Worm (Caenorhabditis elegans) whole organism, late embryonic: ENCODE results near the gene ZK84.2.

Source experiments
- C08G9.2 ChIP-seq: sonication (generic microtip); optimal IDR thresholded peaks from 2 replicates; lab custom pipeline; 2016; ENCODE audit warnings: mild to moderate bottlenecking, missing genetic modification characterization, moderate library complexity, missing compliant biosample characterization
- K02D7.2 ChIP-seq: sonication (generic microtip); optimal IDR thresholded peaks from 2 replicates; lab custom pipeline; 2017; ENCODE audit warnings: mild to moderate bottlenecking, missing genetic modification characterization, missing compliant biosample characterization
- K09A11.1 ChIP-seq: sonication (generic microtip); optimal IDR thresholded peaks from 2 replicates; lab custom pipeline; 2017; ENCODE audit warnings: antibody characterized with exemption, mild to moderate bottlenecking, missing genetic modification characterization, missing compliant biosample characterization; ENCODE audit not compliant: insufficient read depth
- Y22D7AL.16 ChIP-seq: sonication (generic microtip); optimal IDR thresholded peaks from 2 replicates; lab custom pipeline; 2016; ENCODE audit warnings: missing genetic modification characterization, missing compliant biosample characterization
- ahr-1 ChIP-seq: sonication (generic microtip); optimal IDR thresholded peaks from 2 replicates; lab custom pipeline; 2016; ENCODE audit warnings: missing genetic modification characterization, missing compliant biosample characterization
- ceh-14 ChIP-seq: sonication (generic microtip); optimal IDR thresholded peaks from 2 replicates; lab custom pipeline; 2016; ENCODE audit warnings: missing genotype, missing genetic modification characterization, missing compliant biosample characterization
- ceh-18 ChIP-seq: sonication (generic microtip); optimal IDR thresholded peaks from 2 replicates; lab custom pipeline; 2016; ENCODE audit warnings: missing genetic modification characterization, missing compliant biosample characterization
- ceh-19 ChIP-seq: fragments of 200-800 bp; sonication (Bioruptor generic); optimal IDR thresholded peaks from 2 replicates; lab custom pipeline; 2018; ENCODE audit warnings: mild to moderate bottlenecking, missing genetic modification characterization, missing compliant biosample characterization
- ceh-2 ChIP-seq: sonication (generic microtip); optimal IDR thresholded peaks from 2 replicates; lab custom pipeline; 2016; ENCODE audit warnings: missing genotype, missing genetic modification characterization, missing compliant biosample characterization
- ceh-22 ChIP-seq: sonication (generic microtip); optimal IDR thresholded peaks from 2 replicates; lab custom pipeline; 2017; ENCODE audit warnings: missing biosample characterization, missing genetic modification characterization
- ceh-30 ChIP-seq: fragments of 150-350 bp; optimal IDR thresholded peaks from 2 replicates; lab custom pipeline; 2014; ENCODE audit warnings: missing biosample characterization, missing genetic modification characterization
- ceh-31 ChIP-seq: sonication (generic microtip); optimal IDR thresholded peaks from 2 replicates; lab custom pipeline; 2016; ENCODE audit warnings: missing genetic modification characterization, missing compliant biosample characterization
- ceh-34 ChIP-seq: sonication (generic microtip); optimal IDR thresholded peaks from 2 replicates; lab custom pipeline; 2016; ENCODE audit warnings: mild to moderate bottlenecking, missing genetic modification characterization, missing compliant biosample characterization
- ceh-45 ChIP-seq: fragments of 200-800 bp; sonication (Bioruptor generic); IDR thresholded peaks from 2 replicates; pipeline ENCODE4 v1.3.6; 2022; ENCODE audit warnings: missing genetic modification reagents, missing genetic modification characterization, missing compliant biosample characterization
- ceh-6 ChIP-seq: fragments of 200-800 bp; sonication (Bioruptor generic); optimal IDR thresholded peaks from 2 replicates; lab custom pipeline; 2018; ENCODE audit warnings: mild to moderate bottlenecking, missing genetic modification characterization, missing compliant biosample characterization
- dmd-4 ChIP-seq: sonication (generic microtip); optimal IDR thresholded peaks from 2 replicates; lab custom pipeline; 2016; ENCODE audit warnings: borderline replicate concordance, missing genetic modification characterization, missing compliant biosample characterization
- dve-1 ChIP-seq: sonication (generic microtip); optimal IDR thresholded peaks from 2 replicates; lab custom pipeline; 2017; ENCODE audit warnings: antibody characterized with exemption, mild to moderate bottlenecking, missing genetic modification characterization, missing compliant biosample characterization
- elt-2 ChIP-seq: sonication (generic microtip); optimal IDR thresholded peaks from 2 replicates; lab custom pipeline; 2016; ENCODE audit warnings: missing genetic modification reagents, missing genetic modification characterization, missing compliant biosample characterization
- elt-4 ChIP-seq: sonication (generic microtip); optimal IDR thresholded peaks from 2 replicates; lab custom pipeline; 2016; ENCODE audit warnings: missing genetic modification characterization, missing compliant biosample characterization
- ets-4 ChIP-seq: sonication (generic microtip); optimal IDR thresholded peaks from 2 replicates; lab custom pipeline; 2016; ENCODE audit warnings: missing genetic modification characterization, missing compliant biosample characterization
- fax-1 ChIP-seq: sonication (generic microtip); optimal IDR thresholded peaks from 2 replicates; lab custom pipeline; 2016; ENCODE audit warnings: missing genotype, missing genetic modification characterization, missing compliant biosample characterization
- hlh-15 ChIP-seq: sonication (generic microtip); optimal IDR thresholded peaks from 2 replicates; lab custom pipeline; 2016; ENCODE audit warnings: missing genetic modification characterization, missing compliant biosample characterization
- hlh-6 ChIP-seq: sonication (generic microtip); optimal IDR thresholded peaks from 2 replicates; lab custom pipeline; 2016; ENCODE audit warnings: missing genotype, missing genetic modification characterization, missing compliant biosample characterization
- hlh-8 ChIP-seq: sonication (generic microtip); optimal IDR thresholded peaks from 2 replicates; lab custom pipeline; 2016; ENCODE audit warnings: missing genotype, missing genetic modification characterization, missing compliant biosample characterization
- lim-6 ChIP-seq: sonication (generic microtip); optimal IDR thresholded peaks from 2 replicates; lab custom pipeline; 2016; ENCODE audit warnings: missing genetic modification characterization, missing compliant biosample characterization
- lin-11 ChIP-seq: fragments of 200-800 bp; sonication (Bioruptor generic); optimal IDR thresholded peaks from 2 replicates; lab custom pipeline; 2018; ENCODE audit warnings: mild to moderate bottlenecking, missing genetic modification characterization, missing compliant biosample characterization
- mec-3 ChIP-seq: sonication (generic microtip); optimal IDR thresholded peaks from 2 replicates; lab custom pipeline; 2016; ENCODE audit warnings: borderline replicate concordance, missing genetic modification characterization, missing compliant biosample characterization
- nhr-11 ChIP-seq: fragments of 150-350 bp; optimal IDR thresholded peaks from 2 replicates; lab custom pipeline; 2014; ENCODE audit warnings: missing biosample characterization, missing genetic modification characterization
- npax-4 ChIP-seq: sonication (generic microtip); optimal IDR thresholded peaks from 2 replicates; lab custom pipeline; 2016; ENCODE audit warnings: missing genetic modification characterization, missing compliant biosample characterization
- odd-2 ChIP-seq: sonication (generic microtip); optimal IDR thresholded peaks from 2 replicates; lab custom pipeline; 2017; ENCODE audit warnings: antibody characterized with exemption, mild to moderate bottlenecking, missing genetic modification characterization, missing compliant biosample characterization
- pat-9 ChIP-seq: fragments of 200-800 bp; sonication (Bioruptor generic); optimal IDR thresholded peaks from 2 replicates; lab custom pipeline; 2018; ENCODE audit warnings: mild to moderate bottlenecking, missing genetic modification characterization, moderate library complexity, missing compliant biosample characterization
- pax-1 ChIP-seq: fragments of 150-350 bp; optimal IDR thresholded peaks from 2 replicates; lab custom pipeline; 2014; ENCODE audit warnings: missing biosample characterization, missing genetic modification characterization
- pha-2 ChIP-seq: sonication (generic microtip); optimal IDR thresholded peaks from 2 replicates; lab custom pipeline; 2017; ENCODE audit warnings: mild to moderate bottlenecking, missing genetic modification characterization, missing compliant biosample characterization
- pqm-1 ChIP-seq: sonication (generic microtip); optimal IDR thresholded peaks from 2 replicates; lab custom pipeline; 2016; ENCODE audit warnings: missing genetic modification characterization, missing compliant biosample characterization
- pros-1 ChIP-seq: fragments of 150-350 bp; optimal IDR thresholded peaks from 2 replicates; lab custom pipeline; 2014; ENCODE audit warnings: missing biosample characterization, missing genetic modification reagents, missing genetic modification characterization
- ref-2 ChIP-seq: sonication (generic microtip); optimal IDR thresholded peaks from 2 replicates; lab custom pipeline; 2016; ENCODE audit warnings: missing genetic modification characterization, missing compliant biosample characterization
- sdc-2 ChIP-seq: sonication (generic microtip); optimal IDR thresholded peaks from 2 replicates; lab custom pipeline; 2016; ENCODE audit warnings: missing genotype, missing genetic modification characterization, missing compliant biosample characterization
- sox-2 ChIP-seq: fragments of 200-800 bp; sonication (Bioruptor generic); IDR thresholded peaks from 2 replicates; pipeline ENCODE4 v1.3.6; 2022; ENCODE audit warnings: missing genetic modification reagents, missing genetic modification characterization, missing compliant biosample characterization
- sox-4 ChIP-seq: sonication (generic microtip); optimal IDR thresholded peaks from 2 replicates; lab custom pipeline; 2017; ENCODE audit warnings: mild to moderate bottlenecking, missing genetic modification characterization, inconsistent platforms, missing compliant biosample characterization
- tbx-2 ChIP-seq: sonication (generic microtip); optimal IDR thresholded peaks from 2 replicates; lab custom pipeline; 2016; ENCODE audit warnings: missing genetic modification characterization, missing compliant biosample characterization
- ttx-3 ChIP-seq: sonication (generic microtip); optimal IDR thresholded peaks from 2 replicates; lab custom pipeline; 2016; ENCODE audit warnings: missing genetic modification reagents, missing genetic modification characterization, missing compliant biosample characterization
- unc-3 ChIP-seq, 2 experiments: fragments of 200-800 bp in 1 of 2; sonication (Bioruptor generic) in 1 of 2; sonication (generic microtip) in 1 of 2; conservative IDR thresholded peaks in 1 of 2; optimal IDR thresholded peaks in 1 of 2; 2 replicates each; pipeline versions ENCODE4 v1.3.6 to Lab custom; 2016 to 2022; ENCODE audit warnings: missing compliant biosample characterization in 2 of 2, missing genetic modification characterization in 2 of 2, missing genetic modification reagents in 1 of 2
- unc-42 ChIP-seq: sonication (generic microtip); optimal IDR thresholded peaks from 2 replicates; lab custom pipeline; 2016; ENCODE audit warnings: missing genotype, missing genetic modification characterization, missing compliant biosample characterization
- unc-55 ChIP-seq: sonication (generic microtip); optimal IDR thresholded peaks from 2 replicates; lab custom pipeline; 2017; ENCODE audit warnings: missing biosample characterization, missing genetic modification reagents, missing genetic modification characterization
- unc-86 ChIP-seq: sonication (generic microtip); optimal IDR thresholded peaks from 2 replicates; lab custom pipeline; 2016; ENCODE audit warnings: missing genetic modification characterization, missing compliant biosample characterization
- zip-5 ChIP-seq: sonication (generic microtip); optimal IDR thresholded peaks from 2 replicates; lab custom pipeline; 2016; ENCODE audit warnings: missing genetic modification characterization, missing compliant biosample characterization

ZK84.2 gene

ce11 chrII:6049546-6049945 is 35.4 kb downstream of the ZK84.2 start:
- TF ChIP-seq unc-55 (no peak), sdc-2 (tag; lab: Kevin White, UChicago) (no peak), ceh-34 (no peak), elt-2 (peak; percentile 78), pat-9 (tag; lab: Kevin White, UChicago) (no peak), unc-3 (GFP tag; conservative IDR thresholded peaks at IDR 0.05; lab: Robert Waterston, UW) (no peak), unc-3 (tag; optimal IDR thresholded peaks at IDR 0.05; lab: Kevin White, UChicago) (no peak), pros-1 (no peak)

DNA sequence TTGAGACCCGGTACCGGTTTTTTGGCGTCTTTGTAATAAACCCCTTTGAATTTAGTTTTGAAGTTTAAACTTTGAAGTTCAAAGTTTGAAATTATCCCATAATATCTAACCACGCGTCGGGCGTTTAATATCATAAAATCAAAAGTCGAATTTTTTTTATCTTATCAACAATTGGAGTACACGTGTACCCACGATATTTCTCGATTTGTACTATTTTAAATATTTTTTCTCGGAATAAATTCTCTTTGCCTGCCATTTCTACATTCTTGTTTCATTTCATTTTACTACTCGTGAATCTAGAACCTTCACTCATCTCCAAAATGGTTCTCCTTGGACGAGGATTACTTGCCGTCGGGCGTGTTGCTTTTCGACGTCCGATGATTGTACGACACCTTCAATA is 36.0 kb downstream of the ZK84.2 start, which contains the start of gene gldc-1:
Gene gldc-1 (plus strand): TSS at position 301 of the 400 bp plus-strand sequence.
- TF ChIP-seq hlh-15 (tag; lab: Kevin White, UChicago), result no peak
- TF ChIP-seq ceh-45 (GFP tag; lab: Robert Waterston, UW), result no peak
- TF ChIP-seq odd-2, result no peak
- TF ChIP-seq ceh-6, result no peak
- TF ChIP-seq ceh-34, result no peak
- TF ChIP-seq ceh-22 (tag; lab: Kevin White, UChicago), result no peak
- no peak for TF ChIP-seq ceh-18
- TF ChIP-seq nhr-11 (tag; lab: Kevin White, UChicago), result no peak
- TF ChIP-seq pros-1, result no peak
- TF ChIP-seq unc-3 (GFP tag; conservative IDR thresholded peaks at IDR 0.05; lab: Robert Waterston, UW), result no peak
- TF ChIP-seq unc-3 (tag; optimal IDR thresholded peaks at IDR 0.05; lab: Kevin White, UChicago), result no peak
- TF ChIP-seq K02D7.2, result no peak
- TF ChIP-seq zip-5 (tag; lab: Kevin White, UChicago), result no peak

DNA sequence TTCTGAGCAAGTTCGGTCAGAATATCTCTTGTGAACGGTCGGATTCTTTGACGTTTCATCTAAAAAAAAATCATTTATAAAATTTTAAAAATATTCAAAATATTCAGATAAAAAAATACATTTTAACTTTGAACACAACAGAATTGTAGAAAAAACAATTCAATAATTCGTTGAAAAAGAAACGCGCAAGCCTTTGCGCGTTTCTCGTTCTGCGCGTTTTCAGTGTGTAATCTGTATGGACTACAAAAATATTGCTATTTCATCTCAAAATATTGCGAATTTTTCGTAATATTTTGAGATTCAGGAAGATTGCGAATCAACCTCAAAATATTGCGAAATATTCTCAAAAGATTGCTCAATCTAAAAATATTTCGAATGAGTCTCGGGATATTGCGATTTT is 41.8 kb downstream of the ZK84.2 start, which contains the start of gene R12C12.7:
Gene R12C12.7 (minus strand): TSS at position 59 of the 400 bp plus-strand sequence.
- TF ChIP-seq elt-2 (peak; percentile 37), ceh-30 (no peak), unc-55 (no peak)

- TF ChIP-seq ets-4 (tag; lab: Kevin White, UChicago) (peak; percentile 95), pqm-1 (tag; lab: Kevin White, UChicago) (peak; percentile 32), dve-1 (tag; lab: Kevin White, UChicago) (no peak), hlh-15 (tag; lab: Kevin White, UChicago) (no peak), hlh-6 (tag; lab: Kevin White, UChicago) (no peak), K02D7.2 (no peak), ttx-3 (tag; lab: Kevin White, UChicago) (no peak), dmd-4 (tag; lab: Kevin White, UChicago) (no peak), C08G9.2 (tag; lab: Kevin White, UChicago) (peak; percentile 94), ceh-19 (GFP tag; lab: Kevin White, UChicago) (no peak), unc-86 (no peak), lin-11 (tag; lab: Kevin White, UChicago) (no peak), lim-6 (tag; lab: Kevin White, UChicago) (peak; percentile 38), fax-1 (tag; lab: Kevin White, UChicago) (peak; percentile 63), ceh-2 (peak; percentile 90), sox-4 (tag; lab: Kevin White, UChicago) (no peak), tbx-2 (tag; lab: Kevin White, UChicago) (peak; percentile 89), ceh-30 (no peak), odd-2 (no peak), elt-4 (tag; lab: Kevin White, UChicago) (no peak), ceh-14 (tag; lab: Kevin White, UChicago) (peak; percentile 60), pax-1 (tag; lab: Kevin White, UChicago) (no peak), unc-55 (no peak), hlh-8 (tag; lab: Kevin White, UChicago) (peak; percentile 93), pha-2 (no peak), ahr-1 (peak; percentile 30), mec-3 (tag; lab: Kevin White, UChicago) (peak; percentile 73), ceh-22 (tag; lab: Kevin White, UChicago) (no peak), ref-2 (tag; lab: Kevin White, UChicago) (peak; percentile 72), sdc-2 (tag; lab: Kevin White, UChicago) (peak; percentile 23), K09A11.1 (no peak), unc-42 (peak; percentile 70), sox-2 (no peak), npax-4 (no peak), ceh-31 (tag; lab: Kevin White, UChicago) (peak; percentile 92), Y22D7AL.16 (tag; lab: Kevin White, UChicago) (no peak)
Observed at ce11 chrII:6061495-6061894, 47.3 kb downstream of the ZK84.2 start.
